Worm (Caenorhabditis elegans) whole organism, mixed stage, embryonic: Measurements from ENCODE around the gene C14C11.2.

ENCODE experiments used
- M03D4.4 ChIP-seq: sonication (generic microtip); optimal IDR thresholded peaks from 2 replicates; lab custom pipeline; 2017; ENCODE audit warnings: mild to moderate bottlenecking, missing genetic modification characterization, missing compliant biosample characterization
- bed-3 ChIP-seq: fragments of 200-800 bp; sonication (Bioruptor generic); optimal IDR thresholded peaks from 3 replicates; lab custom pipeline; 2018; ENCODE audit warnings: mild to moderate bottlenecking, missing genetic modification characterization, moderate library complexity, missing compliant biosample characterization
- blmp-1 ChIP-seq: fragments of 150-350 bp; optimal IDR thresholded peaks from 2 replicates; lab custom pipeline; 2014; ENCODE audit warnings: missing biosample characterization, missing genetic modification characterization
- ceh-39 ChIP-seq: fragments of 150-350 bp; optimal IDR thresholded peaks from 2 replicates; lab custom pipeline; 2014; ENCODE audit warnings: missing biosample characterization, missing genetic modification characterization
- ceh-43 ChIP-seq: fragments of 200-800 bp; sonication (Bioruptor generic); optimal IDR thresholded peaks from 2 replicates; lab custom pipeline; 2018; ENCODE audit warnings: mild to moderate bottlenecking, missing genetic modification characterization, moderate library complexity, missing compliant biosample characterization
- ceh-83 ChIP-seq: fragments of 200-800 bp; sonication (Bioruptor generic); optimal IDR thresholded peaks from 2 replicates; lab custom pipeline; 2018; ENCODE audit warnings: mild to moderate bottlenecking, missing genetic modification characterization, missing compliant biosample characterization
- ces-1 ChIP-seq: fragments of 150-350 bp; optimal IDR thresholded peaks from 2 replicates; lab custom pipeline; 2014; ENCODE audit warnings: missing biosample characterization, missing genetic modification reagents, missing genetic modification characterization
- cnd-1 ChIP-seq: fragments of 200-800 bp; sonication (Bioruptor generic); optimal IDR thresholded peaks from 2 replicates; lab custom pipeline; 2018; ENCODE audit warnings: mild to moderate bottlenecking, missing genetic modification characterization, missing compliant biosample characterization
- drap-1 ChIP-seq: fragments of 200-800 bp; sonication (Bioruptor generic); optimal IDR thresholded peaks from 3 replicates; lab custom pipeline; 2018; ENCODE audit warnings: mild to moderate bottlenecking, missing genetic modification characterization, missing compliant biosample characterization
- elt-1 ChIP-seq: sonication (generic microtip); optimal IDR thresholded peaks from 2 replicates; lab custom pipeline; 2017; ENCODE audit warnings: missing genetic modification characterization, mild to moderate bottlenecking, missing compliant biosample characterization, antibody characterized with exemption, moderate library complexity, borderline replicate concordance; ENCODE audit not compliant: insufficient read depth
- elt-3 ChIP-seq: fragments of 150-350 bp; optimal IDR thresholded peaks from 2 replicates; lab custom pipeline; 2014; ENCODE audit warnings: missing biosample characterization, missing genetic modification characterization
- flh-1 ChIP-seq: fragments of 200-800 bp; sonication (Bioruptor generic); optimal IDR thresholded peaks from 2 replicates; lab custom pipeline; 2018; ENCODE audit warnings: mild to moderate bottlenecking, missing genetic modification characterization, moderate library complexity, missing compliant biosample characterization
- ham-2 ChIP-seq: fragments of 200-800 bp; sonication (Bioruptor generic); optimal IDR thresholded peaks from 2 replicates; lab custom pipeline; 2018; ENCODE audit warnings: mild to moderate bottlenecking, missing genetic modification characterization, missing compliant biosample characterization
- hlh-1 ChIP-seq: fragments of 150-350 bp; optimal IDR thresholded peaks from 2 replicates; lab custom pipeline; 2014; ENCODE audit warnings: missing biosample characterization, missing genetic modification reagents, missing genetic modification characterization
- lin-32 ChIP-seq: fragments of 200-800 bp; sonication (Bioruptor generic); optimal IDR thresholded peaks from 2 replicates; lab custom pipeline; 2018; ENCODE audit warnings: mild to moderate bottlenecking, missing genetic modification characterization, missing compliant biosample characterization
- mab-5 ChIP-seq: fragments of 150-350 bp; optimal IDR thresholded peaks from 2 replicates; lab custom pipeline; 2014; ENCODE audit warnings: missing biosample characterization, missing genetic modification characterization
- mep-1 ChIP-seq: fragments of 150-350 bp; optimal IDR thresholded peaks from 2 replicates; lab custom pipeline; 2017; ENCODE audit warnings: missing biosample characterization, missing genetic modification reagents, missing genetic modification characterization, inconsistent platforms
- mls-2 ChIP-seq: sonication (generic microtip); optimal IDR thresholded peaks from 2 replicates; lab custom pipeline; 2016; ENCODE audit warnings: mild to moderate bottlenecking, missing genetic modification characterization, moderate library complexity, missing compliant biosample characterization
- nhr-12 ChIP-seq: fragments of 150-350 bp; optimal IDR thresholded peaks from 2 replicates; lab custom pipeline; 2014; ENCODE audit warnings: missing biosample characterization, missing genetic modification characterization
- nhr-2 ChIP-seq: fragments of 150-350 bp; optimal IDR thresholded peaks from 2 replicates; lab custom pipeline; 2014; ENCODE audit warnings: missing biosample characterization, missing genetic modification characterization
- nhr-237 ChIP-seq: fragments of 150-350 bp; optimal IDR thresholded peaks from 2 replicates; lab custom pipeline; 2014; ENCODE audit warnings: missing biosample characterization, missing genetic modification characterization
- nhr-28 ChIP-seq: fragments of 150-350 bp; optimal IDR thresholded peaks from 2 replicates; lab custom pipeline; 2014; ENCODE audit warnings: missing biosample characterization, missing genetic modification characterization
- nhr-76 ChIP-seq: sonication (generic microtip); optimal IDR thresholded peaks from 2 replicates; lab custom pipeline; 2017; ENCODE audit warnings: missing biosample characterization, missing genetic modification characterization
- pha-4 ChIP-seq: fragments of 150-350 bp; optimal IDR thresholded peaks from 2 replicates; lab custom pipeline; 2018; ENCODE audit warnings: missing biosample characterization, missing genetic modification reagents, missing genetic modification characterization
- sem-2 ChIP-seq: fragments of 200-800 bp; sonication (Bioruptor generic); optimal IDR thresholded peaks from 2 replicates; lab custom pipeline; 2018; ENCODE audit warnings: mild to moderate bottlenecking, missing genetic modification characterization, missing compliant biosample characterization
- sptf-1 ChIP-seq: sonication (generic microtip); optimal IDR thresholded peaks from 2 replicates; lab custom pipeline; 2017; ENCODE audit warnings: mild to moderate bottlenecking, missing genetic modification characterization, moderate library complexity, missing compliant biosample characterization
- tbx-8 ChIP-seq: fragments of 200-800 bp; sonication (Bioruptor generic); optimal IDR thresholded peaks from 2 replicates; lab custom pipeline; 2018; ENCODE audit warnings: mild to moderate bottlenecking, missing genetic modification characterization, moderate library complexity, missing compliant biosample characterization
- unc-120 ChIP-seq: sonication (generic microtip); optimal IDR thresholded peaks from 2 replicates; lab custom pipeline; 2017; ENCODE audit warnings: missing genetic modification characterization, missing compliant biosample characterization; ENCODE audit not compliant: poor library complexity, severe bottlenecking
- unc-39 ChIP-seq: fragments of 150-350 bp; optimal IDR thresholded peaks from 2 replicates; lab custom pipeline; 2014; ENCODE audit warnings: missing biosample characterization, missing genetic modification characterization
- unc-62 ChIP-seq: fragments of 150-350 bp; optimal IDR thresholded peaks from 2 replicates; lab custom pipeline; 2014; ENCODE audit warnings: missing biosample characterization, missing genetic modification reagents, missing genetic modification characterization
- zip-8 ChIP-seq: fragments of 150-350 bp; optimal IDR thresholded peaks from 2 replicates; lab custom pipeline; 2014; ENCODE audit warnings: missing biosample characterization, missing genetic modification characterization
- ztf-11 ChIP-seq: fragments of 150-350 bp; optimal IDR thresholded peaks from 2 replicates; lab custom pipeline; 2014; ENCODE audit warnings: missing biosample characterization, missing genetic modification characterization

C14C11.2 gene

DNA sequence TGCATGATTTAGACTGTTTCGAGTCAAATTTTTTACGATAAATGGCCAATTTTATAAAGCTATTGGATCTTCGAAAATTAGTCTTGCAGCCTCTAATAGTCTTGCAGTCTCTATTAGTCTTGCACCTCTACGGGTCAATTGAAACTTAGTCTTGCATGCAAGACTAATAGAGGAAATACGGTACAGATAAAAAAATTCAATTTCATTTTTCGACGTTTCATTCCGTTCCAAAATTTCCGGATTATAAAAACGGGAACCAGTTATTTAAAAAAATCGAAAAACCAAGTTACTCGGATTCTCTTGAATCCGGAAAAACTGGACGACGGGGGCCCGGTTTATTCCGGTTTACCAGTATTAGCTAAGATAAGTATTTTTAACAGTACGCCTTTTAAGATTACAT, 39.6 kb upstream of the C14C11.2 start, which contains the start of gene M03E7.1:
TSS of gene M03E7.1 (plus strand) at position 301 of the 400 bp plus-strand sequence.
- no peak for TF ChIP-seq nhr-237
- no peak for TF ChIP-seq lin-32 (GFP tag; lab: Kevin White, UChicago)
- TF ChIP-seq mab-5 (tag; lab: Kevin White, UChicago) = no peak
- no peak for TF ChIP-seq mls-2 (tag; lab: Kevin White, UChicago)
- TF ChIP-seq nhr-12 (tag; lab: Kevin White, UChicago) = no peak
- no peak for TF ChIP-seq ceh-83 (GFP tag; lab: Kevin White, UChicago)
- no peak for TF ChIP-seq blmp-1 (tag; lab: Kevin White, UChicago)
- TF ChIP-seq hlh-1 (tag; lab: Kevin White, UChicago) = no peak
- TF ChIP-seq unc-39 (tag; lab: Kevin White, UChicago) = no peak
- TF ChIP-seq ces-1 (GFP tag; lab: Kevin White, UChicago) = no peak

DNA sequence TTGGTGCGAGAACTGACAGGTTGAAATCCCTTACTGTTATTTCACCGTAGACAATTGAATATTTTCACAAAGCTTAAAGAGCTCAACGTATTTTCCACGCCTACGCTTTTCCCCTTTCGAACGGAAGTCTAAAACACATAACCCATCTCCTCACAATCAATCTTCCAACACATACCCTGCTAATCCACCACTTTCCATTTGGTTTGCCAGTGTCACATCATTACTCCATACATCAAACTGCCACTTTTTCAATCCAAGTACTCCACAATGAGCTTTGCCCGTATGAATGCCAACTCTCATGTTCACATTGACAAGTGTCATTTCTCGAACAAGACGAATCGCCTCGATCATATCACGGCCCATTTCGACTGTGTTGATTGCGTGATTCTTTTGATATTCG, 32.9 kb upstream of the C14C11.2 start:
- no peak for TF ChIP-seq ztf-11
- no peak for TF ChIP-seq ces-1 (GFP tag; lab: Kevin White, UChicago)
- no peak for TF ChIP-seq zip-8 (tag; lab: Kevin White, UChicago)
- no peak for TF ChIP-seq mab-5 (tag; lab: Kevin White, UChicago)
- no peak for TF ChIP-seq flh-1
- TF ChIP-seq mep-1 (tag; lab: Kevin White, UChicago) = no peak
- no peak for TF ChIP-seq ham-2 (GFP tag; lab: Kevin White, UChicago)
- no peak for TF ChIP-seq sptf-1 (tag; lab: Kevin White, UChicago)
- TF ChIP-seq unc-120 (tag; lab: Kevin White, UChicago) = no peak
- no peak for TF ChIP-seq ceh-39 (tag; lab: Kevin White, UChicago)
- TF ChIP-seq bed-3 (GFP tag; lab: Kevin White, UChicago) = no peak
- TF ChIP-seq pha-4 = no peak
- no peak for TF ChIP-seq blmp-1 (tag; lab: Kevin White, UChicago)

DNA sequence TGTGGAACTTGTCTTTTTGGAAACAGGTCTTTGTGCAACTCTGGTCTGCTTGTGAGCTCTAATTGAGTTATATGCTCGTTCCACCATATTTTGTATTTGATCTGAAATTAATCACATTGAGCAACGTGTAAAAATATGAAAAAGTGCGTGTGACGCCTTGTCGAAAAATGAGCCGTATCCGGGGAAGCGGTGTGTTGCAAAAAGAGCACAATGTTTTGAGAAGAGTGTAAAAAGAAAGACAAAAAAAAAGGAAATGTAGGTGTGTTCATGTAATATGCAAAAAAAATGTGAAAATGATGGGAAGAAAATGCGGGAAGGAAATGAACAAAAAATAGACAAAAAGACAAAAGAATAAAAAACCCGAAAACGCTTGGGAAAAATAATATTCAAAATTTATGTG, 30.2 kb upstream of the C14C11.2 start, which contains the start of gene acy-4:
TSS of gene acy-4 (minus strand) at position 101 of the 400 bp plus-strand sequence.
- TF ChIP-seq cnd-1 = no peak
- no peak for TF ChIP-seq nhr-237
- TF ChIP-seq ceh-43 (GFP tag; lab: Kevin White, UChicago) = no peak
- TF ChIP-seq bed-3 (GFP tag; lab: Kevin White, UChicago) = no peak
- TF ChIP-seq elt-1 (tag; lab: Kevin White, UChicago) = no peak
- TF ChIP-seq unc-62 (GFP tag; lab: Kevin White, UChicago) = no peak
- TF ChIP-seq M03D4.4 (tag; lab: Kevin White, UChicago) = no peak
- no peak for TF ChIP-seq zip-8 (tag; lab: Kevin White, UChicago)
- no peak for TF ChIP-seq unc-39 (tag; lab: Kevin White, UChicago)
- TF ChIP-seq elt-3 (tag; lab: Kevin White, UChicago) = no peak
- no peak for TF ChIP-seq ces-1 (GFP tag; lab: Kevin White, UChicago)
- no peak for TF ChIP-seq mls-2 (tag; lab: Kevin White, UChicago)
- TF ChIP-seq unc-120 (tag; lab: Kevin White, UChicago) = no peak
- no peak for TF ChIP-seq tbx-8 (GFP tag; lab: Kevin White, UChicago)
- TF ChIP-seq drap-1 (GFP tag; lab: Kevin White, UChicago) = no peak
- no peak for TF ChIP-seq ceh-83 (GFP tag; lab: Kevin White, UChicago)
- no peak for TF ChIP-seq nhr-76 (tag; lab: Kevin White, UChicago)
- TF ChIP-seq nhr-2 (tag; lab: Kevin White, UChicago) = no peak
- no peak for TF ChIP-seq hlh-1 (tag; lab: Kevin White, UChicago)
- TF ChIP-seq, all 35 proteins: peak for 0

DNA sequence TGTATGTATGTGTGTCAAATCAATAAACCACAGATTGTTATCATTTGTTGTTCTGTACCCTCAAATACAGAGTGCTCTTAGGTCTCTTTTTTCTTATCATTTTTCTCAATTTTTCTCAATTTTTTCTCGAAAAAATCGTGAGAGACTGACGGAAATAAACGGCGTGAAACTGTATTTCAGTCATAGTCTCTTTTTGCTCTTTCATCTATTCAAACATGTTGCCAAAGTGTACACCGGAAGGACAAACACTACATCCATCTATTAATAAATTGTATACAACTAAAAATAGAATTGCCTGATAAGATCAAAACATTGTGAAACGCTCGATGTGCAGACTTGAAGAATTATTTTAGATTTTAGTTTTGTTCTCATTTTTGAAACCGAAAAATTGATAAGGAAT, 26.5 kb upstream of the C14C11.2 start:
- TF ChIP-seq cnd-1 (no peak), mab-5 (tag; lab: Kevin White, UChicago) (no peak), nhr-12 (tag; lab: Kevin White, UChicago) (no peak), sptf-1 (tag; lab: Kevin White, UChicago) (no peak), nhr-237 (no peak), ceh-43 (GFP tag; lab: Kevin White, UChicago) (no peak), mls-2 (tag; lab: Kevin White, UChicago) (no peak), sem-2 (GFP tag; lab: Kevin White, UChicago) (no peak), unc-39 (tag; lab: Kevin White, UChicago) (no peak), blmp-1 (tag; lab: Kevin White, UChicago) (no peak), ceh-39 (tag; lab: Kevin White, UChicago) (no peak), nhr-28 (no peak)
